Worm (Caenorhabditis elegans) whole organism, L1 larva: ENCODE data around the gene clec-230.

Source experiments
- C04F5.9 ChIP-seq: sonication (generic microtip); optimal IDR thresholded peaks from 2 replicates; lab custom pipeline; 2016; ENCODE audit warnings: missing genetic modification characterization, missing compliant biosample characterization
- C34B4.2 ChIP-seq: sonication (generic microtip); optimal IDR thresholded peaks from 2 replicates; lab custom pipeline; 2017; ENCODE audit warnings: mild to moderate bottlenecking, missing genetic modification characterization, missing compliant biosample characterization
- F16B12.6 ChIP-seq: fragments of 150-350 bp; optimal IDR thresholded peaks from 2 replicates; lab custom pipeline; 2014; ENCODE audit warnings: missing biosample characterization, missing genetic modification characterization
- aha-1 ChIP-seq: fragments of 150-350 bp; optimal IDR thresholded peaks from 2 replicates; lab custom pipeline; 2014; ENCODE audit warnings: missing biosample characterization, missing genetic modification characterization
- alr-1 ChIP-seq: fragments of 200-800 bp; sonication (Bioruptor generic); optimal IDR thresholded peaks from 2 replicates; lab custom pipeline; 2018; ENCODE audit warnings: borderline replicate concordance, mild to moderate bottlenecking, missing genetic modification characterization, missing compliant biosample characterization
- ama-1 ChIP-seq: fragments of 150-350 bp; optimal IDR thresholded peaks from 2 replicates; lab custom pipeline; 2014
- blmp-1 ChIP-seq: fragments of 150-350 bp; optimal IDR thresholded peaks from 2 replicates; lab custom pipeline; 2014; ENCODE audit warnings: missing biosample characterization, missing genetic modification characterization
- ceh-8 ChIP-seq: fragments of 200-800 bp; sonication (Bioruptor generic); optimal IDR thresholded peaks from 2 replicates; lab custom pipeline; 2018; ENCODE audit warnings: mild to moderate bottlenecking, missing genetic modification characterization, moderate library complexity, missing compliant biosample characterization
- ceh-82 ChIP-seq, 3 experiments: fragments of 150-350 bp in 1 of 3; sonication (generic microtip) in 2 of 3; optimal IDR thresholded peaks; 2 replicates each; lab custom pipeline; 2014 to 2017; ENCODE audit warnings: missing biosample characterization in 3 of 3, missing genetic modification characterization in 3 of 3
- ceh-88 ChIP-seq: fragments of 200-800 bp; sonication (Bioruptor generic); IDR thresholded peaks from 2 replicates; pipeline ENCODE4 v1.3.6; 2022; ENCODE audit warnings: missing genetic modification characterization, missing compliant biosample characterization
- ceh-90 ChIP-seq: sonication (generic microtip); optimal IDR thresholded peaks from 2 replicates; lab custom pipeline; 2016; ENCODE audit warnings: missing genetic modification characterization, missing compliant biosample characterization
- ces-1 ChIP-seq: fragments of 150-350 bp; optimal IDR thresholded peaks from 2 replicates; lab custom pipeline; 2014; ENCODE audit warnings: missing biosample characterization, missing genetic modification reagents, missing genetic modification characterization
- dsc-1 ChIP-seq: sonication (generic microtip); optimal IDR thresholded peaks from 2 replicates; lab custom pipeline; 2016; ENCODE audit warnings: mild to moderate bottlenecking, missing genetic modification characterization, missing compliant biosample characterization
- efl-1 ChIP-seq, 4 experiments: fragments of 150-350 bp; optimal IDR thresholded peaks in 3 of 4; peaks in 1 of 4; 1 replicate in 1 of 4; 2 replicates in 3 of 4; lab custom pipeline; 2014; ENCODE audit warnings: missing biosample characterization in 2 of 4, missing genetic modification characterization in 2 of 4, missing genetic modification reagents in 2 of 4
- efl-3 ChIP-seq: fragments of 200-800 bp; sonication (Bioruptor generic); optimal IDR thresholded peaks from 2 replicates; lab custom pipeline; 2018; ENCODE audit warnings: mild to moderate bottlenecking, missing genetic modification characterization, missing compliant biosample characterization
- egl-13 ChIP-seq: sonication (generic microtip); optimal IDR thresholded peaks from 2 replicates; lab custom pipeline; 2016; ENCODE audit warnings: missing genotype, missing genetic modification reagents, missing genetic modification characterization, missing compliant biosample characterization
- elt-3 ChIP-seq, 6 experiments: fragments of 150-350 bp in 1 of 6; sonication (generic microtip); optimal IDR thresholded peaks; 2 replicates each; lab custom pipeline; 2017 to 2018; ENCODE audit warnings: missing biosample characterization in 6 of 6, missing genetic modification characterization in 6 of 6, inconsistent platforms in 1 of 6
- fkh-4 ChIP-seq: sonication (generic microtip); optimal IDR thresholded peaks from 2 replicates; lab custom pipeline; 2016; ENCODE audit warnings: missing compliant biosample characterization, missing genetic modification characterization, borderline replicate concordance
- fkh-8 ChIP-seq: sonication (generic microtip); optimal IDR thresholded peaks from 2 replicates; lab custom pipeline; 2016; ENCODE audit warnings: mild to moderate bottlenecking, missing genetic modification characterization, missing compliant biosample characterization
- hlh-4 ChIP-seq: sonication (generic microtip); optimal IDR thresholded peaks from 2 replicates; lab custom pipeline; 2016; ENCODE audit warnings: mild to moderate bottlenecking, missing genetic modification characterization, missing compliant biosample characterization
- isw-1 ChIP-seq: fragments of 200-800 bp; sonication (Bioruptor generic); IDR thresholded peaks from 2 replicates; pipeline ENCODE4 v1.3.6; 2022; ENCODE audit warnings: missing genetic modification characterization, missing compliant biosample characterization
- jun-1 ChIP-seq: fragments of 150-350 bp; optimal IDR thresholded peaks from 2 replicates; lab custom pipeline; 2014; ENCODE audit warnings: missing biosample characterization, missing genetic modification reagents, missing genetic modification characterization
- lin-14 ChIP-seq: fragments of 200-800 bp; sonication (Bioruptor generic); optimal IDR thresholded peaks from 2 replicates; lab custom pipeline; 2018; ENCODE audit warnings: mild to moderate bottlenecking, missing genetic modification characterization, moderate library complexity, missing compliant biosample characterization
- lin-15B ChIP-seq: fragments of 150-350 bp; sonication (generic microtip); optimal IDR thresholded peaks from 3 replicates; lab custom pipeline; 2014; ENCODE audit warnings: missing biosample characterization, missing genetic modification characterization
- mdl-1 ChIP-seq, 2 experiments: fragments of 150-350 bp; optimal IDR thresholded peaks; 2 replicates each; lab custom pipeline; 2014 to 2017; ENCODE audit warnings: missing biosample characterization in 2 of 2, missing genetic modification characterization in 2 of 2, inconsistent platforms in 1 of 2
- mef-2 ChIP-seq: fragments of 150-350 bp; optimal IDR thresholded peaks from 2 replicates; lab custom pipeline; 2014; ENCODE audit warnings: missing biosample characterization, missing genetic modification characterization
- mep-1 ChIP-seq: fragments of 150-350 bp; optimal IDR thresholded peaks from 2 replicates; lab custom pipeline; 2014; ENCODE audit warnings: missing biosample characterization, missing genetic modification characterization
- nhr-20 ChIP-seq: sonication (generic microtip); optimal IDR thresholded peaks from 2 replicates; lab custom pipeline; 2016; ENCODE audit warnings: mild to moderate bottlenecking, missing genetic modification characterization, missing compliant biosample characterization
- nhr-237 ChIP-seq: fragments of 150-350 bp; optimal IDR thresholded peaks from 2 replicates; lab custom pipeline; 2014; ENCODE audit warnings: missing biosample characterization, missing genetic modification characterization
- nhr-76 ChIP-seq: sonication (generic microtip); optimal IDR thresholded peaks from 2 replicates; lab custom pipeline; 2017; ENCODE audit warnings: missing biosample characterization, missing genetic modification characterization
- nhr-84 ChIP-seq: sonication (generic microtip); optimal IDR thresholded peaks from 2 replicates; lab custom pipeline; 2017; ENCODE audit warnings: missing biosample characterization, missing genetic modification characterization
- nhr-90 ChIP-seq: sonication (generic microtip); optimal IDR thresholded peaks from 2 replicates; lab custom pipeline; 2016; ENCODE audit warnings: mild to moderate bottlenecking, missing genetic modification characterization, missing compliant biosample characterization; ENCODE audit not compliant: poor library complexity
- pqm-1 ChIP-seq: sonication (generic microtip); optimal IDR thresholded peaks from 3 replicates; lab custom pipeline; 2017; ENCODE audit warnings: missing biosample characterization, missing genetic modification characterization
- snu-23 ChIP-seq: sonication (generic microtip); optimal IDR thresholded peaks from 2 replicates; lab custom pipeline; 2016; ENCODE audit warnings: missing genetic modification characterization, missing compliant biosample characterization
- swsn-7 ChIP-seq: sonication (generic microtip); optimal IDR thresholded peaks from 2 replicates; lab custom pipeline; 2016; ENCODE audit warnings: missing genetic modification characterization, missing compliant biosample characterization
- tbx-2 ChIP-seq: sonication (generic microtip); optimal IDR thresholded peaks from 2 replicates; lab custom pipeline; 2016; ENCODE audit warnings: missing genetic modification characterization, missing compliant biosample characterization
- unc-130 ChIP-seq: fragments of 150-350 bp; optimal IDR thresholded peaks from 2 replicates; lab custom pipeline; 2017; ENCODE audit warnings: missing biosample characterization, missing genetic modification characterization, inconsistent platforms
- unc-86 ChIP-seq: sonication (generic microtip); optimal IDR thresholded peaks from 2 replicates; lab custom pipeline; 2016; ENCODE audit warnings: missing genetic modification characterization, missing compliant biosample characterization
- vab-15 ChIP-seq: sonication (generic microtip); optimal IDR thresholded peaks from 2 replicates; lab custom pipeline; 2017; ENCODE audit warnings: missing genotype, mild to moderate bottlenecking, missing genetic modification characterization, missing compliant biosample characterization
- xbp-1 ChIP-seq: sonication (generic microtip); optimal IDR thresholded peaks from 2 replicates; lab custom pipeline; 2016; ENCODE audit warnings: missing genetic modification characterization, missing compliant biosample characterization
- zip-4 ChIP-seq: fragments of 200-800 bp; sonication (Bioruptor generic); optimal IDR thresholded peaks from 2 replicates; lab custom pipeline; 2018; ENCODE audit warnings: mild to moderate bottlenecking, missing genetic modification characterization, moderate library complexity, missing compliant biosample characterization

The clec-230 gene

DNA sequence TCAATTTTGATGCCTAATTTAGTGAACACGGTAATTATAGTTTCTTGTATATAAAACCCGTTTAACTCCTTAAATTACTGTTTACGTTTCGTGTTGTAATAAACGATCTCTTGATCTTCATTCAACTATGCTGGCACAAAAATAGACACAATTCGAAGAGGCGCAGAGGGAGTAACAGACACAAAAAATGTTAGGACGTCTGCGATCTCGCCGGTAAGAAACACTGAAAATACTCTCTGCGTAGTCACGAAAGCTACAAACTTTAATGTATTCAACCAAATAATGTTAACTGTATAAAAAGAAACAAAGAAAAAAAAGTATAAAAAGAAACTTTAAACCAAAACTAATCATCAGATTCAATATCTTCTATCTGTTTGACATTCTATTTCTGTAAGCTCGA, 31.9 kb upstream of the clec-230 start, which contains the start of gene dhs-23:
TSS of gene dhs-23 (plus strand) at position 363 of the 400 bp plus-strand sequence.
- no peak for TF ChIP-seq mef-2 (tag; lab: Kevin White, UChicago)
- TF ChIP-seq mep-1 (tag; lab: Kevin White, UChicago): no peak
- no peak for TF ChIP-seq ama-1 (lab: Kevin White, UChicago)
- no peak for TF ChIP-seq C04F5.9 (tag; lab: Kevin White, UChicago)
- no peak for TF ChIP-seq lin-14 (GFP tag; lab: Kevin White, UChicago)
- no peak for TF ChIP-seq hlh-4 (tag; lab: Kevin White, UChicago)
- no peak for TF ChIP-seq elt-3 (tag; optimal IDR thresholded peaks at IDR 0.05; lab: Kevin White, UChicago)
- no peak for TF ChIP-seq efl-1 (optimal IDR thresholded peaks at IDR 0.05; lab: Kevin White, UChicago)
- peak in 1 of 2 experiments; percentile 29 for TF ChIP-seq efl-1 (GFP tag; optimal IDR thresholded peaks at IDR 0.05 in 1 of 2; lab: Kevin White, UChicago)
- TF ChIP-seq unc-86 (tag; lab: Kevin White, UChicago): no peak
- no peak for TF ChIP-seq ceh-8
- no peak for TF ChIP-seq isw-1
- TF ChIP-seq nhr-20 (tag; lab: Kevin White, UChicago): peak; percentile 54

DNA sequence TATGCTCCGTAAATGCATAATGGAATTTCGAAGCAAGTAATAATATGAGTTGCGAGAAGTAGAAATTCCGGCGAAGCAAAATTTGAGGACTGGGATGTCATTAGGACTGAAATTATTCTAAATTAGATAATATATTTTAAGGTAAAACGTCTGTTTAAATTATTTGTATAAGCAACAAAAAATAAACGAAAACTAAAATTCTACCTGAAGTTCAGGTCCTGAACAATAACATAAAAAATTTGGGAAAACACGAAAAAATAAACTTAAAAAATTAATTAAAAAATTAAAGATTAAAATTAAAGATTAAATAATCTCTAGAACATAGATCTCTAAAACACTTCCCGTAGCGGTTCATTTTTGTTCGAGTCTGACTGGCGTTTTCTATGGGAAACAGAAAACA, 30.9 kb upstream of the clec-230 start, which contains the start of gene srh-251:
TSS of gene srh-251 (minus strand) at position 101 of the 400 bp plus-strand sequence.
- TF ChIP-seq unc-130 (tag; lab: Kevin White, UChicago) (no peak), blmp-1 (no peak), jun-1 (tag; lab: Kevin White, UChicago) (no peak), zip-4 (GFP tag; lab: Kevin White, UChicago) (no peak), F16B12.6 (tag; lab: Kevin White, UChicago) (no peak), mdl-1 (tag; optimal IDR thresholded peaks at IDR 0.05; lab: Kevin White, UChicago) (no peak), lin-15B (tag; lab: Kevin White, UChicago) (no peak), dsc-1 (tag; lab: Kevin White, UChicago) (no peak)
- TF ChIP-seq, all 84 proteins: peak for 0

DNA sequence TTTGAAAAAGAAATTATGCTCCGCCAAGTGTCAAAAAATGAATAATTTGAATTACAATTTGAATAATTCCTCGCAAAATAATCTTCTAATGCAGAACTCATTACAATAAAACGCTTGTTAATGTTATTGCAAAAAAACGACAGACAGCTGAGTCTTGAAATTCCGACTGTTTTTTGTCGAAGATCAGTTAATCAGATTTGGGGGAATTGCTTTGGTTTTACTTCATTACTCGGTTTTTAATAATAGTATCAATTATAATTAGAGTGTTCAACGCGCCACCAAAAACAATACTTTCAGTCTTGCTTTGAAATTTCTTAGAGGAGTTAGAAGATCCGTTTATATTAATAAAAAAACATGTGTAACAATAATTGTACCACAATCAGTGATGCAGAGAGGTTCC, 29.0 kb upstream of the clec-230 start, which contains the start of gene srh-122:
TSS of gene srh-122 (minus strand) at position 101 of the 400 bp plus-strand sequence.
- no peak for TF ChIP-seq egl-13 (tag; lab: Kevin White, UChicago)

DNA sequence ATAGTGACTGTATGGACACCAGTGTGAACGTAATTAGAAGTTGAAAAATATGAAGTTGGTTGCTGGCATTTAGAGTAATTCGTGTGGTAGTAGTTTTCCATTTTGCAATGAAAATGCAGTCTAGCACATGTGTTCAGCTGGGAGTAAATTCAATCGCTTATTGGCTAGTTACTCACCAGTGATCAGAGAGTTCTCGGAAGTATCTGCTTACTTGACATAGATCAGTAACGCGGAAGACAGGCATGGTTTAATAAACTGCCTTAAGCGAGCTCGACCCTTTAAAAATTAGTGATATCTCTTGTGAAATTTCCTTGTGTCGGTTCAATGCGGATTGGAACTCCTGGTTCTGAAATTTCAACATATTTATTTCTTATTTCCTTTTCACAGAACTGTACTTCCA, 27.3 kb upstream of the clec-230 start, which contains the start of gene srh-52:
TSS of gene srh-52 (minus strand) at position 101 of the 400 bp plus-strand sequence.
- TF ChIP-seq mdl-1 (tag; optimal IDR thresholded peaks at IDR 0.05; lab: Kevin White, UChicago): no peak
- TF ChIP-seq fkh-8 (tag; lab: Kevin White, UChicago): no peak
- TF ChIP-seq alr-1 (tag; lab: Kevin White, UChicago): no peak
- no peak for TF ChIP-seq snu-23 (GFP tag; lab: Kevin White, UChicago)
- no peak for TF ChIP-seq fkh-4 (tag; lab: Kevin White, UChicago)
- no peak for TF ChIP-seq vab-15 (tag; lab: Kevin White, UChicago)
- no peak for TF ChIP-seq ceh-90 (tag; lab: Kevin White, UChicago)
- no peak for TF ChIP-seq efl-3
- TF ChIP-seq nhr-90 (tag; lab: Kevin White, UChicago): no peak
- TF ChIP-seq nhr-84: no peak
- no peak for TF ChIP-seq C34B4.2 (tag; lab: Kevin White, UChicago)
- TF ChIP-seq ces-1: no peak
- TF ChIP-seq swsn-7: no peak
- no peak for TF ChIP-seq ceh-88
- no peak for TF ChIP-seq egl-13 (tag; lab: Kevin White, UChicago)
- TF ChIP-seq tbx-2 (tag; lab: Kevin White, UChicago): no peak

DNA sequence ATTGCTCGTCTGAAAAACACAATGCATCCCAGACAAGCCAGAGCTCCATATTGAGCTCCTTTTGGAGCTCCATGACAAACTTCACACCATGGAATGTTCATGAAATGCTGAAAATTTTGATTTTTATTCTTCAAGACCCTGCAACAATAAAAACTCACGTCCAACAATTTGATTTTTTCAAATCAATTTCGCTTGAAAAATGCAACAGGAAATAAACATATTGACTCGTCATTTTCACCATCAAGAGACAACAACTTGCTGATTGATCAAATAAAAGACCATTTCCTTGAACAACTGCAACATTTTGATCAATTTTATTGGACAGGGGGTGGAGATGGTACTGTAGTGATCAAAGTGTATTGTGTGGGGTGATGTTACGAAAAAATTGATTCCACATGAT, 20.8 kb upstream of the clec-230 start, which contains the start of gene nhr-269:
TSS of gene nhr-269 (minus strand) at position 101 of the 400 bp plus-strand sequence.
- TF ChIP-seq mep-1 (tag; lab: Kevin White, UChicago) (no peak), xbp-1 (no peak), nhr-237 (tag; lab: Kevin White, UChicago) (no peak), alr-1 (tag; lab: Kevin White, UChicago) (no peak), ceh-82 (tag; optimal IDR thresholded peaks at IDR 0.05; lab: Kevin White, UChicago) (no peak), nhr-84 (no peak), pqm-1 (no peak), aha-1 (tag; lab: Kevin White, UChicago) (no peak), dsc-1 (tag; lab: Kevin White, UChicago) (no peak), jun-1 (tag; lab: Kevin White, UChicago) (no peak), blmp-1 (no peak), nhr-76 (no peak)
- TF ChIP-seq, all 84 proteins: peak for 0
